Worm (Caenorhabditis elegans): ENCODE data around the gene C28H8.2.

DNA sequence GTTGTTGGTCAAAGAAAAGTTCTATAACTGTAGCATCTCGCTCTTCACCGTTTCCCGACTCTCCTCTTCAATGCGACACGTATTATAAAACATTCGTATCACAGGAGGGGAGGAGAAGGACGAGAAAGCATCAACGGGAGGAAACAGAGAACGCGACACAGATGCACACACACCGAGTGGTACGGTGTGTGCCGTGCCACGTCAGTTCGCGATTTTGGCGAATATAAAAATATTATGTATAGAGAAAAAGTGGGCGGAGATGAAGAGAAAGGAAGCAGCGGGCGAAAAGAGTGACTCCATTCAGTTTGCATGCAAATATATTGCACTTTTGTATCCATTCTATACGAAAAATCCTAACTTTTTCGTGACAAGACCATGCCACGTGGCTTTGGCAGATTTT lies 5.4 kb upstream of the C28H8.2 start:
- TF ChIP-seq snpc-4 (tag; optimal IDR thresholded peaks at IDR 0.05), result no peak
- TF ChIP-seq zag-1 (tag; optimal IDR thresholded peaks at IDR 0.05), result no peak
- no peak for TF ChIP-seq skn-1 (tag; optimal IDR thresholded peaks at IDR 0.05)
- TF ChIP-seq ztf-4 (tag; optimal IDR thresholded peaks at IDR 0.05), result no peak
- no peak for TF ChIP-seq mdl-1 (tag; optimal IDR thresholded peaks at IDR 0.05)
- TF ChIP-seq nhr-43 (tag; optimal IDR thresholded peaks at IDR 0.05; ENCODE audit: poor library complexity, severe bottlenecking), result no peak
- TF ChIP-seq sea-2 (GFP tag; optimal IDR thresholded peaks at IDR 0.05), result no peak
- TF ChIP-seq elt-3 (tag; optimal IDR thresholded peaks at IDR 0.05), result no peak
- no peak for TF ChIP-seq ama-1 (optimal IDR thresholded peaks at IDR 0.05)
- no peak for TF ChIP-seq fkh-10 (GFP tag; optimal IDR thresholded peaks at IDR 0.05)
- no peak for TF ChIP-seq fos-1 (tag; optimal IDR thresholded peaks at IDR 0.05)
